Worm (Caenorhabditis elegans) whole organism, L1 larva: ENCODE measurements around the gene T28A11.20.
A peak's percentile ranks its signal among the peaks of the same experiment; 100 is the strongest.

ENCODE experiments used
- F16B12.6 ChIP-seq: fragments of 150-350 bp; optimal IDR thresholded peaks from 2 replicates; lab custom pipeline; 2014; ENCODE audit warnings: missing biosample characterization, missing genetic modification characterization
- ama-1 ChIP-seq: fragments of 150-350 bp; optimal IDR thresholded peaks from 2 replicates; lab custom pipeline; 2014
- blmp-1 ChIP-seq: fragments of 150-350 bp; optimal IDR thresholded peaks from 2 replicates; lab custom pipeline; 2014; ENCODE audit warnings: missing biosample characterization, missing genetic modification characterization
- ceh-88 ChIP-seq: fragments of 200-800 bp; sonication (Bioruptor generic); IDR thresholded peaks from 2 replicates; pipeline ENCODE4 v1.3.6; 2022; ENCODE audit warnings: missing genetic modification characterization, missing compliant biosample characterization
- dpl-1 ChIP-seq, 3 experiments: fragments of 150-350 bp in 2 of 3; sonication (generic microtip) in 1 of 3; optimal IDR thresholded peaks; 2 replicates each; lab custom pipeline; 2014 to 2017; ENCODE audit warnings: missing biosample characterization in 3 of 3, missing genetic modification characterization in 3 of 3, missing genetic modification reagents in 3 of 3
- dsc-1 ChIP-seq: sonication (generic microtip); optimal IDR thresholded peaks from 2 replicates; lab custom pipeline; 2016; ENCODE audit warnings: mild to moderate bottlenecking, missing genetic modification characterization, missing compliant biosample characterization
- efl-1 ChIP-seq, 4 experiments: fragments of 150-350 bp; optimal IDR thresholded peaks in 3 of 4; peaks in 1 of 4; 1 replicate in 1 of 4; 2 replicates in 3 of 4; lab custom pipeline; 2014; ENCODE audit warnings: missing biosample characterization in 2 of 4, missing genetic modification characterization in 2 of 4, missing genetic modification reagents in 2 of 4
- elt-3 ChIP-seq, 6 experiments: fragments of 150-350 bp in 1 of 6; sonication (generic microtip); optimal IDR thresholded peaks; 2 replicates each; lab custom pipeline; 2017 to 2018; ENCODE audit warnings: missing biosample characterization in 6 of 6, missing genetic modification characterization in 6 of 6, inconsistent platforms in 1 of 6
- hlh-17 ChIP-seq: fragments of 200-800 bp; sonication (Bioruptor generic); optimal IDR thresholded peaks from 2 replicates; lab custom pipeline; 2018; ENCODE audit warnings: missing genetic modification characterization, mild to moderate bottlenecking, missing compliant biosample characterization, moderate library complexity, borderline replicate concordance
- hpl-2 ChIP-seq: fragments of 150-350 bp; optimal IDR thresholded peaks from 2 replicates; lab custom pipeline; 2014; ENCODE audit warnings: missing biosample characterization, missing genetic modification reagents, missing genetic modification characterization
- jun-1 ChIP-seq: fragments of 150-350 bp; optimal IDR thresholded peaks from 2 replicates; lab custom pipeline; 2014; ENCODE audit warnings: missing biosample characterization, missing genetic modification reagents, missing genetic modification characterization
- lin-14 ChIP-seq: fragments of 200-800 bp; sonication (Bioruptor generic); optimal IDR thresholded peaks from 2 replicates; lab custom pipeline; 2018; ENCODE audit warnings: mild to moderate bottlenecking, missing genetic modification characterization, moderate library complexity, missing compliant biosample characterization
- lin-15B ChIP-seq: fragments of 150-350 bp; sonication (generic microtip); optimal IDR thresholded peaks from 3 replicates; lab custom pipeline; 2014; ENCODE audit warnings: missing biosample characterization, missing genetic modification characterization
- lin-35 ChIP-seq, 2 experiments: fragments of 150-350 bp; optimal IDR thresholded peaks; 2 replicates each; lab custom pipeline; 2014; ENCODE audit warnings: missing biosample characterization in 2 of 2, missing genetic modification characterization in 2 of 2, missing genetic modification reagents in 2 of 2
- lsy-2 ChIP-seq, 2 experiments: fragments of 150-350 bp; optimal IDR thresholded peaks; 2 replicates each; lab custom pipeline; 2014; ENCODE audit warnings: missing biosample characterization in 2 of 2, missing genetic modification characterization in 2 of 2
- mdl-1 ChIP-seq, 2 experiments: fragments of 150-350 bp; optimal IDR thresholded peaks; 2 replicates each; lab custom pipeline; 2014 to 2017; ENCODE audit warnings: missing biosample characterization in 2 of 2, missing genetic modification characterization in 2 of 2, inconsistent platforms in 1 of 2
- mep-1 ChIP-seq: fragments of 150-350 bp; optimal IDR thresholded peaks from 2 replicates; lab custom pipeline; 2014; ENCODE audit warnings: missing biosample characterization, missing genetic modification characterization
- nhr-11 ChIP-seq: fragments of 150-350 bp; optimal IDR thresholded peaks from 2 replicates; lab custom pipeline; 2014; ENCODE audit warnings: missing biosample characterization, missing genetic modification characterization
- nhr-19 ChIP-seq: fragments of 200-800 bp; sonication (Bioruptor generic); conservative IDR thresholded peaks from 2 replicates; pipeline ENCODE4 v1.3.6; 2022; ENCODE audit warnings: missing genetic modification characterization, missing compliant biosample characterization
- nhr-20 ChIP-seq: sonication (generic microtip); optimal IDR thresholded peaks from 2 replicates; lab custom pipeline; 2016; ENCODE audit warnings: mild to moderate bottlenecking, missing genetic modification characterization, missing compliant biosample characterization
- nhr-47 ChIP-seq: sonication (generic microtip); optimal IDR thresholded peaks from 2 replicates; lab custom pipeline; 2016; ENCODE audit warnings: mild to moderate bottlenecking, missing genetic modification characterization, moderate library complexity, missing compliant biosample characterization
- nhr-71 ChIP-seq: sonication (generic microtip); optimal IDR thresholded peaks from 2 replicates; lab custom pipeline; 2016; ENCODE audit warnings: mild to moderate bottlenecking, missing genetic modification characterization, moderate library complexity, missing compliant biosample characterization
- nhr-85 ChIP-seq: sonication (generic microtip); peaks from one replicate; lab custom pipeline; 2016; ENCODE audit warnings: missing genetic modification characterization, inconsistent platforms, missing compliant biosample characterization
- nhr-90 ChIP-seq: sonication (generic microtip); optimal IDR thresholded peaks from 2 replicates; lab custom pipeline; 2016; ENCODE audit warnings: mild to moderate bottlenecking, missing genetic modification characterization, missing compliant biosample characterization; ENCODE audit not compliant: poor library complexity
- rnt-1 ChIP-seq: sonication (generic microtip); optimal IDR thresholded peaks from 2 replicates; lab custom pipeline; 2016; ENCODE audit warnings: mild to moderate bottlenecking, missing genetic modification characterization, moderate library complexity, missing compliant biosample characterization
- skn-1 ChIP-seq: fragments of 150-350 bp; optimal IDR thresholded peaks from 2 replicates; lab custom pipeline; 2014; ENCODE audit warnings: missing biosample characterization, missing genetic modification characterization
- snu-23 ChIP-seq: sonication (generic microtip); optimal IDR thresholded peaks from 2 replicates; lab custom pipeline; 2016; ENCODE audit warnings: missing genetic modification characterization, missing compliant biosample characterization
- swsn-7 ChIP-seq: sonication (generic microtip); optimal IDR thresholded peaks from 2 replicates; lab custom pipeline; 2016; ENCODE audit warnings: missing genetic modification characterization, missing compliant biosample characterization
- unc-30 ChIP-seq: sonication (generic microtip); optimal IDR thresholded peaks from 2 replicates; lab custom pipeline; 2017; ENCODE audit warnings: missing biosample characterization, missing genetic modification characterization

The T28A11.20 gene

DNA sequence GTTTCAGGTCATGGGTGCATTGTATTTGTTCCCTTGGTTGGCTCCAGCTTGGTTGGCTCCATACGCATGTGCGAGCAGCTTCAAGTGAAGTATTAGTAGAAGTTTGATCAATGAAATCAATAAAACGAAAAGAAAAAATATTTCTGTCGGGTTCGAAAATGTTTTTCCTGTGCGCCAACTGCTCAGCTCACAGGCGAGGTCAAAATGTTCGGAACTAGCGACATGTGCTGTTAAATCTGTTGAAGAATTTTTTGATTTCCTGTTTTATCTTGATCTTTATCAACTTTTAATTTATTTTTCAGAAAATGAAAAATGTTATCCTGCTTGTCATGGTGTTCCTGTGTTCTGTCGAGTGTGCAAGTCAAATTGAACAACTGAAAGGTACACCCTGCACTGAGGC lies 8.5 kb upstream of the T28A11.20 start, which contains the start of gene T28A11.25:
TSS of gene T28A11.25 (plus strand) at position 301 of the 400 bp plus-strand sequence.
- TF ChIP-seq rnt-1 (tag; lab: Kevin White, UChicago) (peak; percentile 16), ceh-88 (no peak), skn-1 (tag; lab: Kevin White, UChicago) (no peak), jun-1 (tag; lab: Kevin White, UChicago) (no peak), efl-1 (optimal IDR thresholded peaks at IDR 0.05; lab: Kevin White, UChicago) (no peak), efl-1 (GFP tag; optimal IDR thresholded peaks at IDR 0.05 in 1 of 2; lab: Kevin White, UChicago) (no peak), elt-3 (tag; optimal IDR thresholded peaks at IDR 0.05; lab: Kevin White, UChicago) (no peak)

DNA sequence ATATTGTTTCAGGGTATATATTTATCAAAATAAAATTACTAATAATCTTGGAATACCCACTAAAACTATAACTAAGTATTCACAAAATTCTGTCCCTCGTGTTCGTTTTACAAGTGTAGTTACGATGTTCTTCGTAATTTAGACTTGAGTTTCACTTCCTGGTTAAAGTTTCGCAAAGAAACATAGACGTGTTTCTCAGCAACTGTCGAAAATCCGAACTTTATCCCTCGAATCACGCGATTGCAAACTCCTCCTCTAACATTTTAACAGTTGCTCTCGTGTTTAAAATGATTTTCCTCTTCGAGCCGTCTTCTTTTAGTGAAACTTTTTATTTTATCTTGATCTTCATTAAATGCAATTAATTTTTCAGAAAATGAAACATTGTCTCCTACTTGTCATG lies 7.0 kb upstream of the T28A11.20 start, which contains the start of gene T28A11.2:
TSS of gene T28A11.2 (plus strand) at position 371 of the 400 bp plus-strand sequence.
- TF ChIP-seq efl-1 (optimal IDR thresholded peaks at IDR 0.05; lab: Kevin White, UChicago) (no peak), efl-1 (GFP tag; optimal IDR thresholded peaks at IDR 0.05 in 1 of 2; lab: Kevin White, UChicago) (peak in 1 of 2 experiments; percentile 53), lin-14 (GFP tag; lab: Kevin White, UChicago) (peak; percentile 42), nhr-11 (no peak), nhr-71 (tag; lab: Kevin White, UChicago) (peak; percentile 56), nhr-19 (peak; percentile 14; the same call in 1 of the 2 replicates), rnt-1 (tag; lab: Kevin White, UChicago) (peak; percentile 44)

DNA sequence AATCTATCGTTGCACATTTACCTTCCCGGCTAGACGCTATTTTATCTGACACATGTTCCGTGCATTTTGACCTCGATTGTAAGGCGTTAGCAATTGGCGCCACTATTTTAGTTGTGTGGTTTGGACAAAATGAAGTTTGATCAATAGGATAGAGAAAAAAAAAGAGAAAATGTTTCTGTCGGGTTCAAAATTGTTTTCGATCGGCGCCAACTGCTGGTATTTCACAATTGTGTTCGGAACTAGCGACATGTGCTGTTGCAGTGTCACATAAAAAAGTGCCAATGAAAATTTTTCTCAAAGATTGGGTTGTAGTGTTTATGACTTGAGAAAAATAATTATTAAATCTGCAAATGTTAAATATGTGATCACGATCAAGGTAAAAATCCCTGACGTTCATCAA lies 6.1 kb upstream of the T28A11.20 start:
- peak; percentile 35 for TF ChIP-seq nhr-71 (tag; lab: Kevin White, UChicago)
- peak; percentile 65 for TF ChIP-seq rnt-1 (tag; lab: Kevin White, UChicago)
- TF ChIP-seq lin-14 (GFP tag; lab: Kevin White, UChicago): peak; percentile 53
- TF ChIP-seq lin-15B: no peak

DNA sequence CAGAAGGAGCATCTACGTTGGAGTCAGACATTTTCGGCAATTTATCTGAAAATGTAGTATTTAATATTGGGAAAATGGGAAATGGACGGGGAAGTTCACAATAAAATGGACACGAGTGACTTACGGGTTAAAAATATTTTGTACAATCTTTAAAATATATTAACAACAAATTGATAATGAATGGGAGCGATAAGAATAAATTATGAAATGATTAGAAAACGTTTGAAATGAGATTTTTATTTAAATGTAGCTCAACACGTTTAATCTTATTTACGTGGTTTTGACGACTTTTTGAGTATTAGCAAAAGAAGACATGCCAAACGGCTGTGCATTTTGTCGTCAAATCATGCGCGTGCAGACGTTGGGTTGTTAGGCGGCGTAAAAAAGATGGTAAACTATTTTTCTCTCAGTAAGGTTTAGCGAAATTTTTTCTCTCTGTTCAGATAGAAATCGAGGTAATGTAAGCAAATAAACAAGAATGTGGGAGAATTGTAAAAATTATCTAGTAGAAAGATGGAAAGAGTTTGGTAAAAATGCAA lies 5.1 kb upstream of the T28A11.20 start, which contains the start of gene fbxa-64:
TSS of gene fbxa-64 (minus strand) at position 51 of the 539 bp plus-strand sequence.
- TF ChIP-seq F16B12.6 (tag; lab: Kevin White, UChicago) (peak; percentile 83), lin-35 (GFP tag; optimal IDR thresholded peaks at IDR 0.05; lab: Kevin White, UChicago) (peak; percentile 27 to 46), nhr-47 (tag; lab: Kevin White, UChicago) (peak; percentile 21), nhr-71 (tag; lab: Kevin White, UChicago) (peak; percentile 21), mep-1 (peak; percentile 50), blmp-1 (tag; lab: Kevin White, UChicago) (peak; percentile 14), nhr-85 (tag; lab: Kevin White, UChicago) (no peak), swsn-7 (tag; lab: Kevin White, UChicago) (peak; percentile 7), dpl-1 (GFP tag; optimal IDR thresholded peaks at IDR 0.05; lab: Kevin White, UChicago) (peak in 2 of 3 experiments; percentile 26 to 53), unc-30 (tag; lab: Kevin White, UChicago) (no peak), nhr-90 (tag; lab: Kevin White, UChicago) (no peak), lsy-2 (tag; optimal IDR thresholded peaks at IDR 0.05; lab: Kevin White, UChicago) (peak in 1 of 2 experiments; percentile 2), nhr-20 (peak; percentile 10), efl-1 (optimal IDR thresholded peaks at IDR 0.05; lab: Kevin White, UChicago) (peak; percentile 24 to 38), efl-1 (GFP tag; optimal IDR thresholded peaks at IDR 0.05 in 1 of 2; lab: Kevin White, UChicago) (peak; percentile 39 to 94), hpl-2 (no peak), snu-23 (GFP tag; lab: Kevin White, UChicago) (peak; percentile 44), mdl-1 (tag; optimal IDR thresholded peaks at IDR 0.05; lab: Kevin White, UChicago) (no peak)

DNA sequence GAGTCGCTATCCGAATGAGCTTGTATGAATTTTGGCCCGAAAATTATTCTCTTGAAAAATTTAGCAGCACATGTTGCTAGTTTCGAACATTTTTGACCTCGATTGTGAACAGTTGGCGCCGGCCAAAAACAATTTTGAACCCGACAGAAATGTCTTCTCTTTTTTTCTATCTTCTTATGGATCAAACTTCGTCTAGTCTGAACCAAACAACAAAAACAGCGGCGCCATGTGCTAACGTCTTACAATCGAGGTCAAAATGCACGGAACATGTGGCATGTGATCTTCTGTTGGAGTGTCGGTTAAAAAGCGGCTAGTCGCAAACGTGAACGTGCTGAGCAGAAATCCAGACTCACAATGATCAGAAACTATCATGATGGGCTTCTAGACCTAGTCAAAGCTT lies 3.1 kb upstream of the T28A11.20 start:
- peak; percentile 49 for TF ChIP-seq rnt-1 (tag; lab: Kevin White, UChicago)
- TF ChIP-seq lin-14 (GFP tag; lab: Kevin White, UChicago): peak; percentile 75
- no peak for TF ChIP-seq dsc-1 (tag; lab: Kevin White, UChicago)
- peak; percentile 71 for TF ChIP-seq nhr-71 (tag; lab: Kevin White, UChicago)
- TF ChIP-seq nhr-20: peak; percentile 29
- TF ChIP-seq ama-1 (lab: Kevin White, UChicago): no peak
- TF ChIP-seq nhr-19: peak; percentile 33; the same call in 1 of the 2 replicates
- no peak for TF ChIP-seq hlh-17 (GFP tag; lab: Kevin White, UChicago)
- TF ChIP-seq, all 84 proteins: peak for 5
